Fruit fly (Drosophila melanogaster) whole organism, embryonic: ENCODE results near the gene CG15196.

Experiments
- CG11456 ChIP-seq: fragments of 200-800 bp; sonication (Bioruptor generic); IDR thresholded peaks from 3 replicates; pipeline ENCODE4 v1.3.6; 2022; ENCODE audit warnings: missing biosample characterization, missing genetic modification characterization
- CG12104 ChIP-seq: fragments of 200-800 bp; sonication (Bioruptor generic); optimal IDR thresholded peaks from 3 replicates; lab custom pipeline; 2016; ENCODE audit warnings: missing biosample characterization, missing genetic modification characterization
- CG16863 ChIP-seq: fragments of 200-800 bp; sonication (Bioruptor generic); optimal IDR thresholded peaks from 3 replicates; lab custom pipeline; 2016; ENCODE audit warnings: missing biosample characterization, missing genetic modification characterization
- CG2116 ChIP-seq: fragments of 200-800 bp; sonication (Bioruptor generic); optimal IDR thresholded peaks from 3 replicates; lab custom pipeline; 2018; ENCODE audit warnings: missing biosample characterization, mild to moderate bottlenecking, missing genetic modification characterization
- CG30020 ChIP-seq: fragments of 200-800 bp; optimal IDR thresholded peaks from 2 replicates; lab custom pipeline; 2019; ENCODE audit warnings: missing biosample characterization, mild to moderate bottlenecking, missing genetic modification characterization, moderate library complexity
- CG33213 ChIP-seq: fragments of 200-800 bp; sonication (Bioruptor generic); optimal IDR thresholded peaks from 3 replicates; lab custom pipeline; 2016; ENCODE audit warnings: missing biosample characterization, missing genetic modification characterization
- CG34224 ChIP-seq: fragments of 200-800 bp; sonication (Bioruptor generic); IDR thresholded peaks from 3 replicates; pipeline ENCODE4 v1.3.6; 2022; ENCODE audit warnings: missing biosample characterization, missing genetic modification characterization; ENCODE audit not compliant: partially characterized antibody
- CG3838 ChIP-seq: fragments of 200-800 bp; sonication (Bioruptor generic); optimal IDR thresholded peaks from 3 replicates; lab custom pipeline; 2016; ENCODE audit warnings: missing biosample characterization, missing genetic modification characterization
- CG3847 ChIP-seq: fragments of 200-800 bp; sonication (Bioruptor generic); IDR thresholded peaks from 2 replicates; pipeline ENCODE4 v1.3.6; 2022; ENCODE audit warnings: missing biosample characterization, missing genetic modification characterization
- CG6813 ChIP-seq: fragments of 200-800 bp; sonication (Bioruptor generic); optimal IDR thresholded peaks from 2 replicates; lab custom pipeline; 2017; ENCODE audit warnings: missing biosample characterization, missing genetic modification characterization, mild to moderate bottlenecking, moderate library complexity, missing genetic modification reagents
- CG8281 ChIP-seq: fragments of 200-800 bp; sonication (Bioruptor generic); optimal IDR thresholded peaks from 2 replicates; lab custom pipeline; 2018; ENCODE audit warnings: missing biosample characterization, mild to moderate bottlenecking, missing genetic modification characterization, moderate library complexity
- CG8944 ChIP-seq: fragments of 200-800 bp; sonication (Bioruptor generic); optimal IDR thresholded peaks from 3 replicates; lab custom pipeline; 2016; ENCODE audit warnings: missing biosample characterization, missing genetic modification characterization
- CG9437 ChIP-seq: fragments of 200-800 bp; sonication (Bioruptor generic); optimal IDR thresholded peaks from 2 replicates; lab custom pipeline; 2018; ENCODE audit warnings: missing biosample characterization, mild to moderate bottlenecking, missing genetic modification characterization
- CG9609 ChIP-seq: fragments of 200-800 bp; sonication (Bioruptor generic); optimal IDR thresholded peaks from 3 replicates; lab custom pipeline; 2016; ENCODE audit warnings: missing biosample characterization, missing genetic modification characterization
- CG9797 ChIP-seq: fragments of 200-800 bp; sonication (Bioruptor generic); optimal IDR thresholded peaks from 3 replicates; lab custom pipeline; 2018; ENCODE audit warnings: missing biosample characterization, mild to moderate bottlenecking, missing genetic modification characterization
- CTCF ChIP-seq: fragments of 200-800 bp; sonication (Bioruptor generic); optimal IDR thresholded peaks from 2 replicates; lab custom pipeline; 2017; ENCODE audit warnings: missing biosample characterization, mild to moderate bottlenecking, missing genetic modification characterization, moderate library complexity
- Deaf1 ChIP-seq: fragments of 200-800 bp; optimal IDR thresholded peaks from 3 replicates; lab custom pipeline; 2019; ENCODE audit warnings: missing biosample characterization, mild to moderate bottlenecking, missing genetic modification characterization, moderate library complexity
- Ets97D ChIP-seq: fragments of 200-800 bp; sonication (Bioruptor generic); optimal IDR thresholded peaks from 3 replicates; lab custom pipeline; 2016; ENCODE audit warnings: missing biosample characterization, missing genetic modification characterization
- HHEX ChIP-seq: fragments of 200-800 bp; sonication (Bioruptor generic); optimal IDR thresholded peaks from 3 replicates; lab custom pipeline; 2017; ENCODE audit warnings: missing biosample characterization, mild to moderate bottlenecking, missing genetic modification characterization, missing genetic modification reagents
- Hmx ChIP-seq: fragments of 200-800 bp; sonication (Bioruptor generic); optimal IDR thresholded peaks from 2 replicates; lab custom pipeline; 2016; ENCODE audit warnings: missing biosample characterization, missing genetic modification characterization
- Hr39 ChIP-seq: fragments of >200 bp; optimal IDR thresholded peaks from 2 replicates; lab custom pipeline; 2017
- Lpt ChIP-seq: fragments of >200 bp; optimal IDR thresholded peaks from 2 replicates; lab custom pipeline; 2018; ENCODE audit warnings: missing biosample characterization, missing genetic modification characterization
- MBD-R2 ChIP-seq: fragments of 200-800 bp; sonication (Bioruptor generic); IDR thresholded peaks from 2 replicates; pipeline ENCODE4 v1.3.6; 2022; ENCODE audit warnings: missing biosample characterization, missing genetic modification characterization
- Med ChIP-seq: fragments of 200-800 bp; sonication (Bioruptor generic); peaks from one replicate; lab custom pipeline; 2016; ENCODE audit warnings: missing biosample characterization, missing genetic modification characterization, mild to moderate bottlenecking, inconsistent platforms, moderate library complexity
- Opbp ChIP-seq: fragments of 200-800 bp; sonication (Bioruptor generic); IDR thresholded peaks from 3 replicates; pipeline ENCODE4 v1.3.6; 2022; ENCODE audit warnings: missing biosample characterization, missing genetic modification characterization; ENCODE audit not compliant: partially characterized antibody
- Side ChIP-seq: fragments of 200-800 bp; sonication (Bioruptor generic); optimal IDR thresholded peaks from 2 replicates; lab custom pipeline; 2016; ENCODE audit warnings: missing biosample characterization, missing genetic modification characterization
- Taf1 ChIP-seq: fragments of 200-800 bp; sonication (Bioruptor generic); IDR thresholded peaks from 2 replicates; pipeline ENCODE4 v1.3.6; 2022; ENCODE audit warnings: missing biosample characterization, missing genetic modification characterization
- Usf ChIP-seq: fragments of 200-800 bp; sonication (Bioruptor generic); optimal IDR thresholded peaks from 2 replicates; lab custom pipeline; 2017; ENCODE audit warnings: missing genotype, missing biosample characterization, missing genetic modification characterization
- ab ChIP-seq: fragments of 200-800 bp; sonication (Bioruptor generic); optimal IDR thresholded peaks from 2 replicates; lab custom pipeline; 2016; ENCODE audit warnings: missing biosample characterization, missing genetic modification characterization
- ap ChIP-seq: fragments of 200-800 bp; sonication (Bioruptor generic); IDR thresholded peaks from 2 replicates; pipeline ENCODE4 v1.3.6; 2022; ENCODE audit warnings: missing biosample characterization, missing genetic modification characterization
- az2 ChIP-seq: fragments of 200-800 bp; sonication (Bioruptor generic); optimal IDR thresholded peaks from 3 replicates; lab custom pipeline; 2016; ENCODE audit warnings: missing biosample characterization, missing genetic modification characterization
- chinmo ChIP-seq: fragments of 200-800 bp; sonication (Bioruptor generic); IDR thresholded peaks from 4 replicates; pipeline ENCODE4 v1.3.6; 2022; ENCODE audit warnings: missing biosample characterization, missing genetic modification characterization; ENCODE audit not compliant: partially characterized antibody
- corto ChIP-seq: fragments of 200-800 bp; sonication (Bioruptor generic); optimal IDR thresholded peaks from 2 replicates; lab custom pipeline; 2016; ENCODE audit warnings: missing biosample characterization, mild to moderate bottlenecking, missing genetic modification characterization, moderate library complexity
- dati ChIP-seq: fragments of 200-800 bp; sonication (Bioruptor generic); IDR thresholded peaks from 2 replicates; pipeline ENCODE4 v1.3.6; 2022; ENCODE audit warnings: missing biosample characterization, missing genetic modification characterization
- dm ChIP-seq: fragments of 200-800 bp; sonication (Bioruptor generic); optimal IDR thresholded peaks from 3 replicates; lab custom pipeline; 2016; ENCODE audit warnings: missing biosample characterization, missing genetic modification characterization
- en ChIP-seq: fragments of 200-800 bp; sonication (Bioruptor generic); optimal IDR thresholded peaks from 2 replicates; lab custom pipeline; 2016; ENCODE audit warnings: missing biosample characterization, missing genetic modification characterization
- ewg ChIP-seq: fragments of 200-800 bp; sonication (Bioruptor generic); optimal IDR thresholded peaks from 3 replicates; lab custom pipeline; 2017; ENCODE audit warnings: mild to moderate bottlenecking, missing biosample characterization, missing genetic modification reagents, missing genetic modification characterization
- fu2 ChIP-seq: fragments of 200-800 bp; sonication (Bioruptor generic); optimal IDR thresholded peaks from 2 replicates; lab custom pipeline; 2016; ENCODE audit warnings: missing biosample characterization, missing genetic modification characterization
- gcm ChIP-seq: fragments of 200-800 bp; sonication (Bioruptor generic); optimal IDR thresholded peaks from 2 replicates; lab custom pipeline; 2019; ENCODE audit warnings: missing biosample characterization, mild to moderate bottlenecking, missing genetic modification characterization, moderate library complexity
- ham ChIP-seq: fragments of 200-800 bp; sonication (Bioruptor generic); IDR thresholded peaks from 2 replicates; pipeline ENCODE4 v1.3.6; 2022; ENCODE audit warnings: missing biosample characterization, missing genetic modification characterization
- hkb ChIP-seq, 2 experiments: fragments of 200-800 bp in 1 of 2; fragments of >200 bp in 1 of 2; sonication (Bioruptor generic) in 1 of 2; IDR thresholded peaks in 1 of 2; optimal IDR thresholded peaks in 1 of 2; 2 replicates each; pipeline versions ENCODE4 v1.3.6 to Lab custom; 2017 to 2022; ENCODE audit warnings: missing biosample characterization in 1 of 2, missing genetic modification characterization in 1 of 2
- lab ChIP-seq: fragments of 200-800 bp; sonication (Bioruptor generic); optimal IDR thresholded peaks from 3 replicates; lab custom pipeline; 2017; ENCODE audit warnings: missing biosample characterization, missing genetic modification characterization, mild to moderate bottlenecking, moderate library complexity, missing genetic modification reagents
- nom ChIP-seq: fragments of 200-800 bp; sonication (Bioruptor generic); optimal IDR thresholded peaks from 2 replicates; lab custom pipeline; 2017; ENCODE audit warnings: missing biosample characterization, missing genetic modification characterization, mild to moderate bottlenecking, moderate library complexity, missing genetic modification reagents
- otp ChIP-seq: fragments of 200-800 bp; sonication (Bioruptor generic); IDR thresholded peaks from 3 replicates; pipeline ENCODE4, ENCODE4 v1.3.6; 2022; ENCODE audit warnings: missing biosample characterization, missing genetic modification characterization
- repo ChIP-seq: fragments of 200-800 bp; sonication (Bioruptor generic); optimal IDR thresholded peaks from 2 replicates; lab custom pipeline; 2016; ENCODE audit warnings: missing biosample characterization, missing genetic modification characterization
- salm ChIP-seq: fragments of 200-800 bp; sonication (Bioruptor generic); optimal IDR thresholded peaks from 2 replicates; lab custom pipeline; 2018; ENCODE audit warnings: missing biosample characterization, mild to moderate bottlenecking, missing genetic modification characterization
- ssp ChIP-seq: fragments of 200-800 bp; sonication (Bioruptor generic); IDR thresholded peaks from 2 replicates; pipeline ENCODE4 v1.3.6; 2022; ENCODE audit warnings: missing biosample characterization, missing genetic modification characterization
- tap ChIP-seq: fragments of 200-800 bp; optimal IDR thresholded peaks from 3 replicates; lab custom pipeline; 2019; ENCODE audit warnings: missing biosample characterization, mild to moderate bottlenecking, missing genetic modification characterization, moderate library complexity
- tio ChIP-seq: fragments of 200-800 bp; sonication (Bioruptor generic); optimal IDR thresholded peaks from 2 replicates; lab custom pipeline; 2017; ENCODE audit warnings: missing biosample characterization, missing genetic modification characterization, inconsistent platforms
- unpg ChIP-seq: fragments of 200-800 bp; sonication (Bioruptor generic); optimal IDR thresholded peaks from 3 replicates; lab custom pipeline; 2018; ENCODE audit warnings: missing biosample characterization, mild to moderate bottlenecking, missing genetic modification characterization, moderate library complexity

CG15196 gene

DNA sequence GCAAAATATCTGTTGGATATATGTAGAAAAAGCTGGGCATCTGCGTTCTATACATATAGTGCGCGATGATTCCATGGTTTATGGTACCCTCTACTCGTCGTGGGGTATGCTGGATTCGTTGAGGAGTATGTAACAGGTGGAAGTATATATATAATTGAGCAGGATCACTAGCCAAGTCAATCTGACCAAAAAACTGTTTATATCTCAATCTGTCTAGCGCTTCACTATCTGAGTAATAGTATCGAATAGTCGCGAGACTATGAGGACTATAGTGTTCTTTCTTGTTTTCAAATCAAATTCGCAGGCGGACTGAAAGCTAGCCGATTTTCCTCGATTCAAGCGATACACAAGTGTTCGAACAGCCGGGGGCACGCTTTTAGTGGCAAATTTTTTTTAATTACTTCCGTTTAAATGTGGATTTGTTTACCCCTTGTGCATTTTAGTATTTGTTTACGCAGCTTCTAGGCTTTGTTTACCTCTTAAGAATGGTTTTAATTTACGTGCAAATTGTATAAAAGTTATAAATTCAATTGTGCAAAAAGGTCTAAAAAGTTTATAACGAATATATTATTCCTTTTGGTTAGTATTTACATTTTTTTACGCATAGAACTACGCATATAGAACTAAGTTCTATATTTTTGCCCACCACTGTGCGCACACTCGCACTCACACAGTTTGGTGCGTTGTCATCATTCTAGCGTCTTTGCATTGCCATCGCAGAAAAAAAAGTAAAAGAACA lies 19.0 kb upstream of the CG15196 start (continued):
- TF ChIP-seq CG3847 (peak; percentile 79), HHEX (peak; percentile 71), gcm (peak; percentile 37), corto (no peak), CG30020 (tag; lab: Kevin White, UChicago) (no peak), Deaf1 (tag; lab: Kevin White, UChicago) (peak; percentile 47), CG11456 (GFP tag; lab: Robert Waterston, UW) (peak; percentile 94), CG2116 (no peak), salm (tag; lab: Kevin White, UChicago) (peak; percentile 40), ewg (GFP tag; lab: Kevin White, UChicago) (peak; percentile 50), Ets97D (GFP tag; lab: Kevin White, UChicago) (peak; percentile 58), Side (GFP tag; lab: Kevin White, UChicago) (peak; percentile 61), tio (peak; percentile 84), Hmx (GFP tag; lab: Kevin White, UChicago) (peak; percentile 39), lab (peak; percentile 88), unpg (GFP tag; lab: Kevin White, UChicago) (peak; percentile 75), dm (peak; percentile 56), CG33213 (GFP tag; lab: Kevin White, UChicago) (peak; percentile 56), CG6813 (GFP tag; lab: Kevin White, UChicago) (peak; percentile 54), CG9797 (GFP tag; lab: Kevin White, UChicago) (no peak), fu2 (GFP tag; lab: Kevin White, UChicago) (peak; percentile 51), az2 (peak; percentile 73), ham (GFP tag; lab: Robert Waterston, UW) (peak; percentile 67; the same call in 1 of the 2 replicates), ab (GFP tag; lab: Kevin White, UChicago) (peak; percentile 82), repo (GFP tag; lab: Kevin White, UChicago) (peak; percentile 29), Med (GFP tag; lab: Kevin White, UChicago) (peak; percentile 98), Taf1 (peak; percentile 81), CG3838 (GFP tag; lab: Kevin White, UChicago) (peak; percentile 60), Hr39 (lab: Kevin White, UChicago) (no peak), CG16863 (GFP tag; lab: Kevin White, UChicago) (peak; percentile 72), CG9437 (GFP tag; lab: Kevin White, UChicago) (peak; percentile 62), CG34224 (GFP tag; lab: Robert Waterston, UW) (no peak), CTCF (GFP tag; lab: Kevin White, UChicago) (no peak), chinmo (GFP tag; lab: Robert Waterston, UW) (0 out of 4 replicates have a peak, but pooled peaks have one; percentile 20), CG9609 (peak; percentile 65), en (peak; percentile 51), tap (tag; lab: Kevin White, UChicago) (peak; percentile 49), otp (GFP tag; lab: Robert Waterston, UW) (peak; percentile 59; the same call in 2 of the 3 replicates), ap (GFP tag; lab: Robert Waterston, UW) (peak; percentile 74), ssp (GFP tag; lab: Robert Waterston, UW) (peak; percentile 70), hkb (optimal IDR thresholded peaks at IDR 0.05; lab: Kevin White, UChicago) (no peak), hkb (GFP tag; IDR thresholded peaks at IDR 0.05; lab: Robert Waterston, UW) (peak; percentile 87), CG8944 (GFP tag; lab: Kevin White, UChicago) (peak; percentile 55), Usf (peak; percentile 58), CG8281 (tag; lab: Kevin White, UChicago) (peak; percentile 46), dati (GFP tag; lab: Robert Waterston, UW) (peak; percentile 65; the same call in 1 of the 2 replicates), Lpt (GFP tag; lab: Kevin White, UChicago) (no peak), MBD-R2 (peak; percentile 68), Opbp (no peak), nom (GFP tag; lab: Kevin White, UChicago) (no peak), CG12104 (GFP tag; lab: Kevin White, UChicago) (peak; percentile 13)
